Worm (Caenorhabditis elegans) whole organism, midembryonic: ENCODE results near the gene F56C4.2.

ENCODE experiments used
- cog-1 ChIP-seq: sonication (generic microtip); optimal IDR thresholded peaks from 2 replicates; lab custom pipeline; 2016; ENCODE audit warnings: missing genetic modification characterization, missing compliant biosample characterization
- flt-1 ChIP-seq: fragments of 200-800 bp; sonication (Bioruptor generic); IDR thresholded peaks from 2 replicates; pipeline ENCODE4 v1.3.6; 2022; ENCODE audit warnings: missing genetic modification characterization, missing compliant biosample characterization
- klf-2 ChIP-seq: fragments of 200-800 bp; sonication (Bioruptor generic); conservative IDR thresholded peaks from 2 replicates; pipeline ENCODE4 v1.3.6; 2022; ENCODE audit warnings: missing genetic modification reagents, missing genetic modification characterization, missing compliant biosample characterization
- ref-1 ChIP-seq: fragments of 200-800 bp; sonication (Bioruptor generic); conservative IDR thresholded peaks from 2 replicates; pipeline ENCODE4 v1.3.6; 2022; ENCODE audit warnings: missing genetic modification reagents, missing genetic modification characterization, missing compliant biosample characterization
- tab-1 ChIP-seq: fragments of 200-800 bp; sonication (Bioruptor generic); IDR thresholded peaks from 2 replicates; pipeline ENCODE4 v1.3.6; 2022; ENCODE audit warnings: missing genetic modification characterization, missing compliant biosample characterization
- ztf-23 ChIP-seq: fragments of 200-800 bp; sonication (Bioruptor generic); IDR thresholded peaks from 2 replicates; pipeline ENCODE4 v1.3.6; 2022; ENCODE audit warnings: missing genetic modification reagents, missing genetic modification characterization, missing compliant biosample characterization
- ztf-29 ChIP-seq: fragments of 200-800 bp; sonication (Bioruptor generic); IDR thresholded peaks from 2 replicates; pipeline ENCODE4 v1.3.6; 2022; ENCODE audit warnings: missing genetic modification reagents, missing genetic modification characterization, missing compliant biosample characterization

DNA sequence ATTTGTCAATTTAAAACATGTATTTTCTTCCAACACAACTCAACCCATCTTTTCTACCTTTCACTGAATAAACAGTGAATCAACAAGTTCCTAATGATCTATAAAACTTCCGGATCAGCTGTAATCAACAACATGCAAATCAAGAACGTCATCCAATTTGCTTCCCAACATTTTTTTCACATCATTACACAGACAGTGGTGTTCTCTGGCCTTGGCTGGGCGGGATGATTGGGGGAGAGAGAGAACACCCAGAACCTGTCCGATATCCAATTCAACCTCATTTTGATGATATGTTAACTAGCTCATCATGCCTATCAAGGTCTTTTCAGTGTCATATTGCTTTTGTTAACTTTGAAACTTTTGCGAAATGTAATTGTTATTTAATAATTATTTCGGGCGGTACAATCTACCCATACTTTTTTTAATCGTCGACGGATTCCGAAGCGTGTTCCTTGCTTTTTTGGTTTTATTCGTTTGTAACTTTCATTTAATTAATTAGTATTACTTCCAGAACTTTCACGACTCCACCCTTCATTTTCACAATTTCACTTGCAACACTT lies 24.1 kb upstream of the F56C4.2 start, which contains the start of gene ptr-14:
- TF ChIP-seq flt-1 (GFP tag; lab: Robert Waterston, UW) (no peak), tab-1 (GFP tag; lab: Robert Waterston, UW) (no peak), klf-2 (GFP tag; lab: Robert Waterston, UW) (no peak), ref-1 (GFP tag; lab: Robert Waterston, UW) (no peak), ztf-23 (GFP tag; lab: Robert Waterston, UW) (no peak), ztf-29 (GFP tag; lab: Robert Waterston, UW) (no peak), cog-1 (tag; lab: Kevin White, UChicago) (no peak)
